Worm (Caenorhabditis elegans) whole organism, L4 larva: ENCODE results near the gene coel-1.

Experiments used
- D1046.2 ChIP-seq: fragments of 200-800 bp; sonication (Bioruptor generic); IDR thresholded peaks from 2 replicates; pipeline ENCODE4 v1.3.6; 2022; ENCODE audit warnings: missing genetic modification characterization, missing compliant biosample characterization
- F10B5.3 ChIP-seq: sonication (generic microtip); optimal IDR thresholded peaks from 2 replicates; lab custom pipeline; 2016; ENCODE audit warnings: mild to moderate bottlenecking, missing genetic modification characterization, missing compliant biosample characterization
- F37D6.2 ChIP-seq: sonication (generic microtip); optimal IDR thresholded peaks from 2 replicates; lab custom pipeline; 2016; ENCODE audit warnings: mild to moderate bottlenecking, missing genetic modification characterization, missing compliant biosample characterization
- F49E8.2 ChIP-seq: sonication (generic microtip); optimal IDR thresholded peaks from 2 replicates; lab custom pipeline; 2016; ENCODE audit warnings: missing compliant biosample characterization, mild to moderate bottlenecking, missing genetic modification characterization, borderline replicate concordance
- Y5F2A.4 ChIP-seq: fragments of 200-800 bp; sonication (Bioruptor generic); optimal IDR thresholded peaks from 2 replicates; lab custom pipeline; 2018; ENCODE audit warnings: mild to moderate bottlenecking, missing genetic modification characterization, missing compliant biosample characterization
- Y75B8A.6 ChIP-seq: fragments of 200-800 bp; sonication (Bioruptor generic); IDR thresholded peaks from 2 replicates; pipeline ENCODE4 v1.3.6; 2022; ENCODE audit warnings: missing genetic modification reagents, missing genetic modification characterization, missing compliant biosample characterization
- ama-1 ChIP-seq: fragments of 150-350 bp; optimal IDR thresholded peaks from 2 replicates; lab custom pipeline; 2014; ENCODE audit warnings: inconsistent platforms, mixed read lengths
- attf-4 ChIP-seq: sonication (generic microtip); optimal IDR thresholded peaks from 3 replicates; lab custom pipeline; 2017; ENCODE audit warnings: missing biosample characterization, missing genetic modification characterization
- ceh-28 ChIP-seq: fragments of 150-350 bp; optimal IDR thresholded peaks from 2 replicates; lab custom pipeline; 2014; ENCODE audit warnings: missing biosample characterization, missing genetic modification reagents, missing genetic modification characterization
- ceh-44 ChIP-seq: fragments of 200-800 bp; sonication (Bioruptor generic); IDR thresholded peaks from 2 replicates; pipeline ENCODE4 v1.3.6; 2022; ENCODE audit warnings: missing genetic modification reagents, missing genetic modification characterization, missing compliant biosample characterization
- ctbp-1 ChIP-seq: fragments of 200-800 bp; sonication (Bioruptor generic); IDR thresholded peaks from 2 replicates; pipeline ENCODE4 v1.3.6; 2022; ENCODE audit warnings: missing genetic modification reagents, missing genetic modification characterization, missing compliant biosample characterization
- daf-12 ChIP-seq: fragments of 150-350 bp; optimal IDR thresholded peaks from 2 replicates; lab custom pipeline; 2014; ENCODE audit warnings: missing biosample characterization, missing genetic modification reagents, missing genetic modification characterization
- daf-19 ChIP-seq: fragments of 200-800 bp; sonication (Bioruptor generic); conservative IDR thresholded peaks from 2 replicates; pipeline ENCODE4 v1.3.6; 2022; ENCODE audit warnings: missing genetic modification characterization, missing compliant biosample characterization
- daf-8 ChIP-seq: fragments of 200-800 bp; sonication (Bioruptor generic); IDR thresholded peaks from 2 replicates; pipeline ENCODE4 v1.3.6; 2022; ENCODE audit warnings: missing genetic modification characterization, missing compliant biosample characterization
- dmd-8 ChIP-seq: fragments of 200-800 bp; sonication (Bioruptor generic); IDR thresholded peaks from 2 replicates; pipeline ENCODE4 v1.3.6; 2022; ENCODE audit warnings: missing genetic modification characterization, missing compliant biosample characterization
- dmd-9 ChIP-seq: fragments of 200-800 bp; sonication (Bioruptor generic); IDR thresholded peaks from 2 replicates; pipeline ENCODE4 v1.3.6; 2022; ENCODE audit warnings: missing genetic modification reagents, missing genetic modification characterization, missing compliant biosample characterization
- duxl-1 ChIP-seq: sonication (generic microtip); optimal IDR thresholded peaks from 2 replicates; lab custom pipeline; 2016; ENCODE audit warnings: mild to moderate bottlenecking, missing genetic modification characterization, moderate library complexity, missing compliant biosample characterization; ENCODE audit not compliant: poor library complexity
- egl-27 ChIP-seq: sonication (generic microtip); optimal IDR thresholded peaks from 3 replicates; lab custom pipeline; 2017; ENCODE audit warnings: missing biosample characterization, missing genetic modification reagents, missing genetic modification characterization
- gei-8 ChIP-seq: fragments of 200-800 bp; sonication (Bioruptor generic); optimal IDR thresholded peaks from 2 replicates; lab custom pipeline; 2018; ENCODE audit warnings: mild to moderate bottlenecking, missing genetic modification characterization, missing compliant biosample characterization
- hmg-1.1 ChIP-seq: fragments of 200-800 bp; sonication (Bioruptor generic); IDR thresholded peaks from 2 replicates; pipeline ENCODE4 v1.3.6; 2022; ENCODE audit warnings: missing genetic modification reagents, missing genetic modification characterization, missing compliant biosample characterization
- lin-1 ChIP-seq: fragments of 200-800 bp; sonication (Bioruptor generic); IDR thresholded peaks from 2 replicates; pipeline ENCODE4 v1.3.6; 2022; ENCODE audit warnings: missing genetic modification reagents, missing genetic modification characterization, missing compliant biosample characterization
- madf-9 ChIP-seq: fragments of 200-800 bp; sonication (Bioruptor generic); conservative IDR thresholded peaks from 2 replicates; pipeline ENCODE4 v1.3.6; 2022; ENCODE audit warnings: missing genetic modification reagents, missing genetic modification characterization, missing compliant biosample characterization
- mep-1 ChIP-seq: fragments of 150-350 bp; sonication (generic microtip); optimal IDR thresholded peaks from 3 replicates; lab custom pipeline; 2014; ENCODE audit warnings: missing biosample characterization, missing genetic modification characterization
- mes-2 ChIP-seq: sonication (generic microtip); optimal IDR thresholded peaks from 2 replicates; lab custom pipeline; 2016; ENCODE audit warnings: missing genotype, mild to moderate bottlenecking, missing genetic modification characterization, missing compliant biosample characterization; ENCODE audit not compliant: poor library complexity, severe bottlenecking
- mxl-2 ChIP-seq: fragments of 200-800 bp; sonication (Bioruptor generic); conservative IDR thresholded peaks from 2 replicates; pipeline ENCODE4 v1.3.6; 2022; ENCODE audit warnings: missing genetic modification reagents, missing genetic modification characterization, missing compliant biosample characterization
- mxl-3 ChIP-seq: fragments of 200-800 bp; sonication (Bioruptor generic); optimal IDR thresholded peaks from 2 replicates; lab custom pipeline; 2018; ENCODE audit warnings: mild to moderate bottlenecking, missing genetic modification characterization, missing compliant biosample characterization
- nhr-102 ChIP-seq: sonication (generic microtip); optimal IDR thresholded peaks from 2 replicates; lab custom pipeline; 2016; ENCODE audit warnings: mild to moderate bottlenecking, missing genetic modification characterization, moderate library complexity, missing compliant biosample characterization
- nhr-25 ChIP-seq: sonication (generic microtip); optimal IDR thresholded peaks from 2 replicates; lab custom pipeline; 2017; ENCODE audit warnings: missing genetic modification characterization, mild to moderate bottlenecking, missing compliant biosample characterization, antibody characterized with exemption, moderate library complexity, borderline replicate concordance; ENCODE audit not compliant: insufficient read depth
- nhr-28 ChIP-seq: fragments of 150-350 bp; optimal IDR thresholded peaks from 2 replicates; lab custom pipeline; 2014; ENCODE audit warnings: missing biosample characterization, missing genetic modification characterization
- nhr-42 ChIP-seq: fragments of 200-800 bp; sonication (Bioruptor generic); IDR thresholded peaks from 2 replicates; pipeline ENCODE4 v1.3.6; 2022; ENCODE audit warnings: missing genetic modification characterization, missing compliant biosample characterization
- nhr-48 ChIP-seq: sonication (generic microtip); optimal IDR thresholded peaks from 2 replicates; lab custom pipeline; 2016; ENCODE audit warnings: mild to moderate bottlenecking, missing genetic modification characterization, missing compliant biosample characterization
- nhr-6 ChIP-seq: fragments of 150-350 bp; optimal IDR thresholded peaks from 2 replicates; lab custom pipeline; 2014; ENCODE audit warnings: missing biosample characterization, missing genetic modification characterization
- pha-4 ChIP-seq, 2 experiments: fragments of 150-350 bp in 1 of 2; fragments of 200-800 bp in 1 of 2; sonication (Bioruptor generic) in 1 of 2; IDR thresholded peaks in 1 of 2; optimal IDR thresholded peaks in 1 of 2; 2 replicates each; pipeline versions ENCODE4 v1.3.6 to Lab custom; 2014 to 2022; ENCODE audit warnings: missing genetic modification characterization in 2 of 2, missing genetic modification reagents in 2 of 2, missing biosample characterization in 1 of 2, missing compliant biosample characterization in 1 of 2
- php-3 ChIP-seq: fragments of 200-800 bp; sonication (Bioruptor generic); IDR thresholded peaks from 2 replicates; pipeline ENCODE4 v1.3.6; 2022; ENCODE audit warnings: missing genetic modification reagents, missing genetic modification characterization, missing compliant biosample characterization
- saeg-2 ChIP-seq: fragments of 200-800 bp; sonication (Bioruptor generic); IDR thresholded peaks from 2 replicates; pipeline ENCODE4 v1.3.6; 2022; ENCODE audit warnings: missing genetic modification reagents, missing genetic modification characterization, missing compliant biosample characterization
- sdz-12 ChIP-seq: fragments of 200-800 bp; sonication (Bioruptor generic); optimal IDR thresholded peaks from 2 replicates; lab custom pipeline; 2018; ENCODE audit warnings: mild to moderate bottlenecking, missing genetic modification characterization, missing compliant biosample characterization
- set-16 ChIP-seq: fragments of 200-800 bp; sonication (Bioruptor generic); IDR thresholded peaks from 2 replicates; pipeline ENCODE4 v1.3.6; 2022; ENCODE audit warnings: missing genetic modification reagents, missing genetic modification characterization, missing compliant biosample characterization
- snpc-1.2 ChIP-seq: fragments of 200-800 bp; sonication (Bioruptor generic); IDR thresholded peaks from 2 replicates; pipeline ENCODE4 v1.3.6; 2022; ENCODE audit warnings: missing genetic modification reagents, missing genetic modification characterization, missing compliant biosample characterization
- spr-1 ChIP-seq: sonication (generic microtip); optimal IDR thresholded peaks from 2 replicates; lab custom pipeline; 2016; ENCODE audit warnings: mild to moderate bottlenecking, missing genetic modification characterization, missing compliant biosample characterization
- zag-1 ChIP-seq: fragments of 150-350 bp; optimal IDR thresholded peaks from 2 replicates; lab custom pipeline; 2014; ENCODE audit warnings: missing biosample characterization, missing genetic modification characterization
- zfp-3 ChIP-seq: fragments of 200-800 bp; sonication (Bioruptor generic); conservative IDR thresholded peaks from 2 replicates; pipeline ENCODE4 v1.3.6; 2022; ENCODE audit warnings: missing genetic modification reagents, missing genetic modification characterization, missing compliant biosample characterization
- ztf-7 ChIP-seq: fragments of 150-350 bp; optimal IDR thresholded peaks from 2 replicates; lab custom pipeline; 2014; ENCODE audit warnings: missing biosample characterization, missing genetic modification characterization

The coel-1 gene

ce11 chrX:4265283-4265907 lies at the start of gene coel-1 (continued):
- TF ChIP-seq nhr-102 (tag; lab: Kevin White, UChicago) (no peak), ctbp-1 (GFP tag; lab: Robert Waterston, UW) (no peak), madf-9 (GFP tag; lab: Robert Waterston, UW) (peak; percentile 18; the same call in 1 of the 2 replicates), mxl-3 (GFP tag; lab: Kevin White, UChicago) (peak; percentile 73), F49E8.2 (tag; lab: Kevin White, UChicago) (no peak), dmd-9 (GFP tag; lab: Robert Waterston, UW) (no peak), saeg-2 (GFP tag; lab: Robert Waterston, UW) (no peak), lin-1 (GFP tag; lab: Robert Waterston, UW) (no peak), gei-8 (GFP tag; lab: Kevin White, UChicago) (no peak), Y5F2A.4 (no peak), nhr-25 (no peak), zag-1 (no peak), mes-2 (tag; lab: Kevin White, UChicago) (peak; percentile 53), mep-1 (tag; lab: Kevin White, UChicago) (peak; percentile 68), pha-4 (GFP tag; IDR thresholded peaks at IDR 0.05; lab: Robert Waterston, UW) (peak; percentile 32; the same call in 1 of the 2 replicates), pha-4 (tag; optimal IDR thresholded peaks at IDR 0.05; lab: Kevin White, UChicago) (no peak), set-16 (peak; percentile 78), daf-19 (GFP tag; lab: Robert Waterston, UW) (no peak), mxl-2 (GFP tag; lab: Robert Waterston, UW) (no peak), egl-27 (tag; lab: Kevin White, UChicago) (no peak), nhr-6 (tag; lab: Kevin White, UChicago) (no peak), Y75B8A.6 (GFP tag; lab: Robert Waterston, UW) (no peak), attf-4 (tag; lab: Kevin White, UChicago) (no peak), nhr-48 (tag; lab: Kevin White, UChicago) (peak; percentile 27), spr-1 (tag; lab: Kevin White, UChicago) (no peak), ceh-44 (GFP tag; lab: Robert Waterston, UW) (no peak), sdz-12 (GFP tag; lab: Kevin White, UChicago) (no peak), F10B5.3 (tag; lab: Kevin White, UChicago) (no peak), daf-12 (no peak)

ce11 chrX:4216894-4217293 lies 48.6 kb upstream of the coel-1 start, which contains the start of the genes F20B6.10 and hpk-1:
F20B6.10 (minus strand) TSS chrX:4217196.
hpk-1 (minus strand) TSS chrX:4217290.
- TF ChIP-seq hmg-1.1 (GFP tag; lab: Robert Waterston, UW) (no peak), set-16 (peak; percentile 55), nhr-42 (GFP tag; lab: Robert Waterston, UW) (0 out of 2 replicates have a peak, but pooled peaks have one; percentile 31), sdz-12 (GFP tag; lab: Kevin White, UChicago) (no peak), ama-1 (lab: Kevin White, UChicago) (no peak), duxl-1 (no peak), daf-8 (no peak), ceh-28 (tag; lab: Kevin White, UChicago) (no peak), php-3 (GFP tag; lab: Robert Waterston, UW) (0 out of 2 replicates have a peak, but pooled peaks have one; percentile 10), dmd-8 (GFP tag; lab: Robert Waterston, UW) (no peak), zfp-3 (GFP tag; lab: Robert Waterston, UW) (no peak), snpc-1.2 (GFP tag; lab: Robert Waterston, UW) (0 out of 2 replicates have a peak, but pooled peaks have one; percentile 30), nhr-28 (no peak), D1046.2 (GFP tag; lab: Robert Waterston, UW) (0 out of 2 replicates have a peak, but pooled peaks have one; percentile 5), ztf-7 (no peak), F37D6.2 (tag; lab: Kevin White, UChicago) (no peak)
